Worm (Caenorhabditis elegans) whole organism, L1 larva: ENCODE measurements around the gene zip-8.

Experiments
- C04F5.9 ChIP-seq: sonication (generic microtip); optimal IDR thresholded peaks from 2 replicates; lab custom pipeline; 2016; ENCODE audit warnings: missing genetic modification characterization, missing compliant biosample characterization
- C16A3.4 ChIP-seq: fragments of 150-350 bp; optimal IDR thresholded peaks from 2 replicates; lab custom pipeline; 2014; ENCODE audit warnings: missing biosample characterization, missing genetic modification characterization
- F16B12.6 ChIP-seq: fragments of 150-350 bp; optimal IDR thresholded peaks from 2 replicates; lab custom pipeline; 2014; ENCODE audit warnings: missing biosample characterization, missing genetic modification characterization
- aha-1 ChIP-seq: fragments of 150-350 bp; optimal IDR thresholded peaks from 2 replicates; lab custom pipeline; 2014; ENCODE audit warnings: missing biosample characterization, missing genetic modification characterization
- alr-1 ChIP-seq: fragments of 200-800 bp; sonication (Bioruptor generic); optimal IDR thresholded peaks from 2 replicates; lab custom pipeline; 2018; ENCODE audit warnings: borderline replicate concordance, mild to moderate bottlenecking, missing genetic modification characterization, missing compliant biosample characterization
- aly-2 ChIP-seq: fragments of 150-350 bp; optimal IDR thresholded peaks from 2 replicates; lab custom pipeline; 2014; ENCODE audit warnings: missing biosample characterization, missing genetic modification characterization
- blmp-1 ChIP-seq: fragments of 150-350 bp; optimal IDR thresholded peaks from 2 replicates; lab custom pipeline; 2014; ENCODE audit warnings: missing biosample characterization, missing genetic modification characterization
- ceh-63 ChIP-seq: fragments of 200-800 bp; sonication (Bioruptor generic); optimal IDR thresholded peaks from 2 replicates; lab custom pipeline; 2018; ENCODE audit warnings: mild to moderate bottlenecking, missing genetic modification characterization, missing compliant biosample characterization
- ceh-82 ChIP-seq, 3 experiments: fragments of 150-350 bp in 1 of 3; sonication (generic microtip) in 2 of 3; optimal IDR thresholded peaks; 2 replicates each; lab custom pipeline; 2014 to 2017; ENCODE audit warnings: missing biosample characterization in 3 of 3, missing genetic modification characterization in 3 of 3
- ceh-88 ChIP-seq: fragments of 200-800 bp; sonication (Bioruptor generic); IDR thresholded peaks from 2 replicates; pipeline ENCODE4 v1.3.6; 2022; ENCODE audit warnings: missing genetic modification characterization, missing compliant biosample characterization
- ceh-90 ChIP-seq: sonication (generic microtip); optimal IDR thresholded peaks from 2 replicates; lab custom pipeline; 2016; ENCODE audit warnings: missing genetic modification characterization, missing compliant biosample characterization
- ces-1 ChIP-seq: fragments of 150-350 bp; optimal IDR thresholded peaks from 2 replicates; lab custom pipeline; 2014; ENCODE audit warnings: missing biosample characterization, missing genetic modification reagents, missing genetic modification characterization
- elt-2 ChIP-seq: sonication (generic microtip); optimal IDR thresholded peaks from 2 replicates; lab custom pipeline; 2016; ENCODE audit warnings: missing genetic modification characterization, mild to moderate bottlenecking, inconsistent platforms, missing compliant biosample characterization, missing genetic modification reagents
- ets-5 ChIP-seq: fragments of 200-800 bp; sonication (Bioruptor generic); IDR thresholded peaks from 2 replicates; pipeline ENCODE4 v1.3.6; 2022; ENCODE audit warnings: missing genetic modification characterization, missing compliant biosample characterization
- fkh-4 ChIP-seq: sonication (generic microtip); optimal IDR thresholded peaks from 2 replicates; lab custom pipeline; 2016; ENCODE audit warnings: missing compliant biosample characterization, missing genetic modification characterization, borderline replicate concordance
- hlh-17 ChIP-seq: fragments of 200-800 bp; sonication (Bioruptor generic); optimal IDR thresholded peaks from 2 replicates; lab custom pipeline; 2018; ENCODE audit warnings: missing genetic modification characterization, mild to moderate bottlenecking, missing compliant biosample characterization, moderate library complexity, borderline replicate concordance
- hlh-4 ChIP-seq: sonication (generic microtip); optimal IDR thresholded peaks from 2 replicates; lab custom pipeline; 2016; ENCODE audit warnings: mild to moderate bottlenecking, missing genetic modification characterization, missing compliant biosample characterization
- irx-1 ChIP-seq: sonication (generic microtip); optimal IDR thresholded peaks from 2 replicates; lab custom pipeline; 2016; ENCODE audit warnings: missing genetic modification characterization, missing compliant biosample characterization
- isw-1 ChIP-seq: fragments of 200-800 bp; sonication (Bioruptor generic); IDR thresholded peaks from 2 replicates; pipeline ENCODE4 v1.3.6; 2022; ENCODE audit warnings: missing genetic modification characterization, missing compliant biosample characterization
- jun-1 ChIP-seq: fragments of 150-350 bp; optimal IDR thresholded peaks from 2 replicates; lab custom pipeline; 2014; ENCODE audit warnings: missing biosample characterization, missing genetic modification reagents, missing genetic modification characterization
- lin-13 ChIP-seq: fragments of 150-350 bp; optimal IDR thresholded peaks from 2 replicates; lab custom pipeline; 2014; ENCODE audit warnings: missing biosample characterization, missing genetic modification reagents, missing genetic modification characterization
- lin-14 ChIP-seq: fragments of 200-800 bp; sonication (Bioruptor generic); optimal IDR thresholded peaks from 2 replicates; lab custom pipeline; 2018; ENCODE audit warnings: mild to moderate bottlenecking, missing genetic modification characterization, moderate library complexity, missing compliant biosample characterization
- lin-15B ChIP-seq: fragments of 150-350 bp; sonication (generic microtip); optimal IDR thresholded peaks from 3 replicates; lab custom pipeline; 2014; ENCODE audit warnings: missing biosample characterization, missing genetic modification characterization
- lin-35 ChIP-seq, 2 experiments: fragments of 150-350 bp; optimal IDR thresholded peaks; 2 replicates each; lab custom pipeline; 2014; ENCODE audit warnings: missing biosample characterization in 2 of 2, missing genetic modification characterization in 2 of 2, missing genetic modification reagents in 2 of 2
- lin-39 ChIP-seq: fragments of 150-350 bp; optimal IDR thresholded peaks from 2 replicates; lab custom pipeline; 2014; ENCODE audit warnings: missing biosample characterization, missing genetic modification reagents, missing genetic modification characterization
- lir-3 ChIP-seq: sonication (generic microtip); optimal IDR thresholded peaks from 2 replicates; lab custom pipeline; 2016; ENCODE audit warnings: mild to moderate bottlenecking, missing genetic modification characterization, moderate library complexity, missing compliant biosample characterization; ENCODE audit not compliant: poor library complexity
- lsy-2 ChIP-seq, 2 experiments: fragments of 150-350 bp; optimal IDR thresholded peaks; 2 replicates each; lab custom pipeline; 2014; ENCODE audit warnings: missing biosample characterization in 2 of 2, missing genetic modification characterization in 2 of 2
- mab-9 ChIP-seq: fragments of 200-800 bp; sonication (Bioruptor generic); IDR thresholded peaks from 2 replicates; pipeline ENCODE4 v1.3.6; 2022; ENCODE audit warnings: missing genetic modification reagents, missing genetic modification characterization, missing compliant biosample characterization
- mdl-1 ChIP-seq, 2 experiments: fragments of 150-350 bp; optimal IDR thresholded peaks; 2 replicates each; lab custom pipeline; 2014 to 2017; ENCODE audit warnings: missing biosample characterization in 2 of 2, missing genetic modification characterization in 2 of 2, inconsistent platforms in 1 of 2
- nhr-11 ChIP-seq: fragments of 150-350 bp; optimal IDR thresholded peaks from 2 replicates; lab custom pipeline; 2014; ENCODE audit warnings: missing biosample characterization, missing genetic modification characterization
- nhr-12 ChIP-seq: sonication (generic microtip); optimal IDR thresholded peaks from 2 replicates; lab custom pipeline; 2017; ENCODE audit warnings: missing biosample characterization, missing genetic modification characterization
- nhr-237 ChIP-seq: fragments of 150-350 bp; optimal IDR thresholded peaks from 2 replicates; lab custom pipeline; 2014; ENCODE audit warnings: missing biosample characterization, missing genetic modification characterization
- nhr-28 ChIP-seq: fragments of 150-350 bp; optimal IDR thresholded peaks from 2 replicates; lab custom pipeline; 2014; ENCODE audit warnings: missing biosample characterization, missing genetic modification characterization
- nhr-47 ChIP-seq: sonication (generic microtip); optimal IDR thresholded peaks from 2 replicates; lab custom pipeline; 2016; ENCODE audit warnings: mild to moderate bottlenecking, missing genetic modification characterization, moderate library complexity, missing compliant biosample characterization
- nhr-71 ChIP-seq: sonication (generic microtip); optimal IDR thresholded peaks from 2 replicates; lab custom pipeline; 2016; ENCODE audit warnings: mild to moderate bottlenecking, missing genetic modification characterization, moderate library complexity, missing compliant biosample characterization
- nhr-77 ChIP-seq: fragments of 150-350 bp; optimal IDR thresholded peaks from 2 replicates; lab custom pipeline; 2014; ENCODE audit warnings: missing biosample characterization, missing genetic modification characterization
- nhr-85 ChIP-seq: sonication (generic microtip); peaks from one replicate; lab custom pipeline; 2016; ENCODE audit warnings: missing genetic modification characterization, inconsistent platforms, missing compliant biosample characterization
- rnt-1 ChIP-seq: sonication (generic microtip); optimal IDR thresholded peaks from 2 replicates; lab custom pipeline; 2016; ENCODE audit warnings: mild to moderate bottlenecking, missing genetic modification characterization, moderate library complexity, missing compliant biosample characterization
- skn-1 ChIP-seq: fragments of 150-350 bp; optimal IDR thresholded peaks from 2 replicates; lab custom pipeline; 2014; ENCODE audit warnings: missing biosample characterization, missing genetic modification characterization
- snu-23 ChIP-seq: sonication (generic microtip); optimal IDR thresholded peaks from 2 replicates; lab custom pipeline; 2016; ENCODE audit warnings: missing genetic modification characterization, missing compliant biosample characterization
- sox-4 ChIP-seq: sonication (generic microtip); optimal IDR thresholded peaks from 2 replicates; lab custom pipeline; 2016; ENCODE audit warnings: missing genetic modification characterization, missing compliant biosample characterization
- sup-37 ChIP-seq: fragments of 200-800 bp; sonication (Bioruptor generic); optimal IDR thresholded peaks from 2 replicates; lab custom pipeline; 2018; ENCODE audit warnings: mild to moderate bottlenecking, missing genetic modification characterization, missing compliant biosample characterization
- swsn-7 ChIP-seq: sonication (generic microtip); optimal IDR thresholded peaks from 2 replicates; lab custom pipeline; 2016; ENCODE audit warnings: missing genetic modification characterization, missing compliant biosample characterization
- tbx-2 ChIP-seq: sonication (generic microtip); optimal IDR thresholded peaks from 2 replicates; lab custom pipeline; 2016; ENCODE audit warnings: missing genetic modification characterization, missing compliant biosample characterization
- tlp-1 ChIP-seq: fragments of 150-350 bp; optimal IDR thresholded peaks from 2 replicates; lab custom pipeline; 2014; ENCODE audit warnings: missing biosample characterization, missing genetic modification characterization
- unc-130 ChIP-seq: fragments of 150-350 bp; optimal IDR thresholded peaks from 2 replicates; lab custom pipeline; 2017; ENCODE audit warnings: missing biosample characterization, missing genetic modification characterization, inconsistent platforms
- unc-86 ChIP-seq: sonication (generic microtip); optimal IDR thresholded peaks from 2 replicates; lab custom pipeline; 2016; ENCODE audit warnings: missing genetic modification characterization, missing compliant biosample characterization
- vab-15 ChIP-seq: sonication (generic microtip); optimal IDR thresholded peaks from 2 replicates; lab custom pipeline; 2017; ENCODE audit warnings: missing genotype, mild to moderate bottlenecking, missing genetic modification characterization, missing compliant biosample characterization
- xbp-1 ChIP-seq: sonication (generic microtip); optimal IDR thresholded peaks from 2 replicates; lab custom pipeline; 2016; ENCODE audit warnings: missing genetic modification characterization, missing compliant biosample characterization
- zip-4 ChIP-seq: fragments of 200-800 bp; sonication (Bioruptor generic); optimal IDR thresholded peaks from 2 replicates; lab custom pipeline; 2018; ENCODE audit warnings: mild to moderate bottlenecking, missing genetic modification characterization, moderate library complexity, missing compliant biosample characterization
- ztf-4 ChIP-seq: fragments of 150-350 bp; optimal IDR thresholded peaks from 2 replicates; lab custom pipeline; 2014; ENCODE audit warnings: missing biosample characterization, missing genetic modification characterization

zip-8 gene

DNA sequence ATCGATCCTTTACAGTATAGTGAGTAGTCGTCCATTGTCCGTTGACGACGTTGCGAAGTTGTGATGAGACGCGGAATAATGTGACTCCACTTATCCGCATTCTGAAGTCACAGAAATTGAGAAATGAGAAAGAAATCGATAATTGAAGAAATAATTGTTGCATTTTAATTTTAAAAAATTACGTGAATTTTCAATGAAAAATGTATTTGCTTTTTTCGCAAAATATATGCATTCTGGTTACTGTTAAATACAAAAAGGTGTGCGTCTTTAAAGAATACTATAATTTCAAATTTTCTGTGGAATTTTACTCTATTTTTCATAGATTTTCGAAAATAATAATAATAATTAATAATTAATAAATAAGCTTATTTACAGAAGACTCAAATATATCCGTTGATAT, 31.9 kb upstream of the zip-8 start, which contains the start of gene let-721:
Gene let-721, minus strand, starts transcription at position 101 of the 400 bp plus-strand sequence.
- TF ChIP-seq ets-5 (GFP tag; lab: Robert Waterston, UW), result no peak
- no peak for TF ChIP-seq tbx-2 (tag; lab: Kevin White, UChicago)
- no peak for TF ChIP-seq unc-130 (tag; lab: Kevin White, UChicago)
- no peak for TF ChIP-seq xbp-1
- no peak for TF ChIP-seq ceh-82 (tag; optimal IDR thresholded peaks at IDR 0.05; lab: Kevin White, UChicago)
- TF ChIP-seq skn-1 (tag; lab: Kevin White, UChicago), result no peak
- no peak for TF ChIP-seq elt-2
- TF ChIP-seq lir-3 (tag; lab: Kevin White, UChicago), result no peak

DNA sequence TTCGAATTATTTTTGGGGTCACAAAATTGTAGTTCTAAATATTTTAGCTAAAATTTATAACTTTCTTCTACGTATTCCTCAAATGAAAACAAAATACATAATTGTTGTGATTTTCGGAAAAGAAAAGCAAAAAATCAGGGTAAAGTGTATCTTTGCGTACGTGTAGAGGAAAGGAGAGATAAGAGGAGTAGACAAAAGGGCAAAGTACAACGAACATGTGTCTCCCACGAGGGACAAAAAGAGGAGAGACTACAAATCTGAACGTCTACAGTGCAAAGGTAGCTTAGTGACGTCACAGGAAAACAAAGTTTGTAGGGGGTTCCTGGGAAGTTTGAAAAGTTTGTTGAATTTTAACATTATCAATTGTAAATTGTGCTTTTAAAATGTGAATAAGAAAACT, 31.2 kb upstream of the zip-8 start:
- TF ChIP-seq xbp-1, result no peak
- TF ChIP-seq nhr-11 (tag; lab: Kevin White, UChicago), result peak; percentile 34
- TF ChIP-seq alr-1 (tag; lab: Kevin White, UChicago), result no peak
- TF ChIP-seq lsy-2 (tag; optimal IDR thresholded peaks at IDR 0.05; lab: Kevin White, UChicago), result peak in 1 of 2 experiments; percentile 32
- peak; percentile 62 for TF ChIP-seq ztf-4 (tag; lab: Kevin White, UChicago)
- TF ChIP-seq sup-37 (GFP tag; lab: Kevin White, UChicago), result no peak
- TF ChIP-seq mab-9 (GFP tag; lab: Robert Waterston, UW), result no peak
- peak in 1 of 2 experiments; percentile 66 for TF ChIP-seq mdl-1 (tag; optimal IDR thresholded peaks at IDR 0.05; lab: Kevin White, UChicago)
- TF ChIP-seq ceh-90, result no peak
- TF ChIP-seq fkh-4 (tag; lab: Kevin White, UChicago), result no peak
- TF ChIP-seq snu-23, result peak; percentile 68
- TF ChIP-seq C04F5.9 (tag; lab: Kevin White, UChicago), result no peak
- peak; percentile 78 for TF ChIP-seq nhr-85
- TF ChIP-seq nhr-77 (tag; lab: Kevin White, UChicago), result no peak
- no peak for TF ChIP-seq hlh-17
- no peak for TF ChIP-seq irx-1 (tag; lab: Kevin White, UChicago)
- peak; percentile 69 for TF ChIP-seq blmp-1 (tag; lab: Kevin White, UChicago)
- peak; percentile 16 for TF ChIP-seq C16A3.4 (tag; lab: Kevin White, UChicago)
- TF ChIP-seq F16B12.6, result no peak
- no peak for TF ChIP-seq nhr-12 (tag; lab: Kevin White, UChicago)
- peak; percentile 51 for TF ChIP-seq rnt-1
- TF ChIP-seq hlh-4, result no peak
- TF ChIP-seq ces-1 (GFP tag; lab: Kevin White, UChicago), result no peak
- no peak for TF ChIP-seq zip-4
- TF ChIP-seq nhr-237, result no peak
- no peak for TF ChIP-seq unc-130 (tag; lab: Kevin White, UChicago)
- TF ChIP-seq sox-4 (tag; lab: Kevin White, UChicago), result no peak
- no peak for TF ChIP-seq ceh-63 (GFP tag; lab: Kevin White, UChicago)
- peak; percentile 63 for TF ChIP-seq elt-2
- no peak for TF ChIP-seq aha-1
- TF ChIP-seq vab-15 (tag; lab: Kevin White, UChicago), result no peak
- TF ChIP-seq ceh-82 (tag; optimal IDR thresholded peaks at IDR 0.05; lab: Kevin White, UChicago), result no peak
- no peak for TF ChIP-seq lin-15B (tag; lab: Kevin White, UChicago)
- no peak for TF ChIP-seq nhr-28 (tag; lab: Kevin White, UChicago)
- peak; percentile 13 to 49 for TF ChIP-seq lin-35 (GFP tag; optimal IDR thresholded peaks at IDR 0.05; lab: Kevin White, UChicago)
- no peak for TF ChIP-seq tlp-1 (tag; lab: Kevin White, UChicago)
- TF ChIP-seq isw-1 (GFP tag; lab: Robert Waterston, UW), result no peak
- no peak for TF ChIP-seq swsn-7
- TF ChIP-seq nhr-71, result peak; percentile 67
- no peak for TF ChIP-seq lin-39 (tag; lab: Kevin White, UChicago)
- TF ChIP-seq lin-13, result peak; percentile 27
- TF ChIP-seq jun-1 (tag; lab: Kevin White, UChicago), result no peak
- TF ChIP-seq unc-86 (tag; lab: Kevin White, UChicago), result no peak
- TF ChIP-seq aly-2 (tag; lab: Kevin White, UChicago), result no peak
- TF ChIP-seq ceh-88, result no peak
- peak; percentile 12 for TF ChIP-seq tbx-2 (tag; lab: Kevin White, UChicago)
- TF ChIP-seq nhr-47 (tag; lab: Kevin White, UChicago), result no peak
- TF ChIP-seq lin-14 (GFP tag; lab: Kevin White, UChicago), result peak; percentile 76
